Fruit fly (Drosophila melanogaster): ENCODE measurements around the gene Shc.

Shc gene

DNA sequence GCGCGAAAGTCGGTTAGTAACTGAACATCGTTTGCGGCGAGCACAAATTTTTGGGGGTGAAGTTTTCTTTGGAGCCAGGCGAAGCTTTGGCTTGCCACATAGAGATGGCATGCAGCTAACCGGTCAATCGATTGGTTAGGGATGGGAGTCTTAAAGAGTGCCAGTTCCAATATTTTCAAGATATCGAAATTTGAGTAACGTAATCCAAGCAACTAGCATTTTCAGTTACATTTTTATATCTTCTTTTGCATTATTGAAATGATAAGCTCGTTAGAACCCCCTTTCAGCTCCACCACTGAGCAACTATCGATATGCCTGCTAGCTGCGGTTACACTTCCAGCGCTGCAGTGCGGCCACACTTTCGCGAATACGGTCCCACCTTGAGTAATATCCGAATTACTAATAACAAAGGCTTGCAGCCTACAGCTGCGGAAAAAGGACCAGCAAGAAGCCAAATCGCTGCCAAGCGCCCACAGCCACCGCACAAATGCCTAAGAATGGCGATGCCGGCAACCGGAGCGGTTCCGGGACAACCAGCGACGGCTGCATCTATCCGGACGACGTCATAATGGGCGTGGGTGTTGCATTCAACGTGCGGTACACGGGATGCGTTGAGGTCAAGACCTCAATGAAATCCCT is at the start of gene Shc, which contains the start of gene Atat:
Shc (plus strand) TSS at position 355 of the 639 bp plus-strand sequence.
Atat (minus strand) TSS at position 103 of the 639 bp plus-strand sequence.
- TF ChIP-seq CG8478 (optimal IDR thresholded peaks at IDR 0.05) (no peak), CTCF (optimal IDR thresholded peaks at IDR 0.05) (peak; percentile 11 to 53)

DNA sequence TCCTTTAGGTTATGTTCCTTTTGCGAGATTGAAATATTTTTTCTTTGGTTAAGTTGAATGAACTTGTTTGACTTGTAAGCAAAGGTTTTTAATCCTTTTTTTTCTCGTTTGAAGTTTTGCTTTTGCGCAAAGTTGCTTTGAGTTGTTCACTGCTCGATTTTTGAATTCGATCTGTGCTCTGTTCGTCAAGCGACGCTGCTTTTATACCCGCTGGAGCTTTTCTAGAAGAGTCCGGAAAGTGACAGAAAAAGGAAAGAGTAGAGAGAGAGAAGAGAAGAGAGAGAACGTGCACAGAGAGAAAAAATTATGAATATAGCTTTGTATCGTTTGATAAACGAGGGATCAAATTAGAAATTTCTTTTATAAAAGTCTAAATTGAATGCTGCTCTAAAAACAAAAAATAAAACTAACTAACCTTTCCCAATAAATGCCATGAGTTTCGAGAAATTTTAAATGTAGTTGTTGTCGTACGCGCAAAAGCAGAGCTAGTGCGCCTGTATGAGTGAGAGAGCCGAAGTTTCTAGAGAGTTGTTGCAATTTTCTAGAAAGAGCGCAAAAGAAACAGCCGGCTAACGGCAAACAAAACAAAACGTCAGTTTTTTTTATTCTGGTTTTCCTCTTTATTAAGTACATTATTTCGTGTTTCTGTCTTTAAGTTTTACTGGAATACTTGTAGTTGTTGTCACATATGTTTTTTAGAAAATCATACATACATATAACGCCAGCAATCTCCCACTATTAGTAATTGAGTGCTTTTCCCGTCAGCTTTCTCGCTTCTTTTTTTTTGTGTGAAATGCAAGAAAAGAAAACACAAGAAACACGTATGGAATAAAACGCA is 49.4 kb upstream of the Shc start, which contains the start of gene Hsp26:
Hsp26 (minus strand) TSS at position 230 of the 838 bp plus-strand sequence.
- TF ChIP-seq CG8478 (optimal IDR thresholded peaks at IDR 0.05) (no peak), CTCF (optimal IDR thresholded peaks at IDR 0.05) (no peak)

DNA sequence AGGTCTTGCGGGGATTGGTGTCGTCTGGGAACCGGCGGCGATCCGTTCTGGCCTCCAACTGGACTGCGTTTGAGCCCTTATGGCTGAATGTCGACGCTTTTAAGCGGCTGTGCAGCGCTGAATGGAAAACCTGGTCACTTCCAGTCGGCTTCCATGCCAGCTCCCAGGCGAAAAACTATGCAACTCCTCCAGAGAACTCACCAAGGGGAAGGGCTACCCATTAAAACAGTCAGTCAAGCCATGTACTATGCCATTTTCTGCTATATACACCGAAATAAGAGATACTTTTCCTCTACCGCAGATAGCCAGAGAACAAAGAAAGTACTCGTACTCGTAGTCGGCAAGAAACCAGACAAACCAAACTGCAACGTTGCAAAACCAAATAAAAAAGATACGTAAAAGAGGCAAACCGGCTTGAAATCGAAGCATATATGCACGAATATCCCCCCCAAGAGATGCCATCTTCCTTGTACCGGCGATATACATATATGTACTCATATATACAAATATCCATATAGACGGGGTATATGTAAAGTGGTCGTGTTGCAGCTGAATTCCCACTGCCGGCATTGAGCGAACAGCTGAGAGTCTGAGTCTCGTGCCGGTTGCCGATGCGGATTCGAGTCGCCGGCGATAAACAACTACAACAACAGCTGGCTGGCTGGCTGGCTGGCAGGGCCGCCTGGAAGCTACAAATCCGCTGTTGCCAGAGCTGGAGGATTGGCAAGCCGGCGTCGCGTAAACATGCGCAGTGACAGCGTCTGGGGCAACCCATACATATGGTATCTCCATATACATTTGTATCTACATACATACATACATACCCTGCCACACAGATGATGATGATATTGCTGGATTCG is 47.1 kb upstream of the Shc start, which contains the start of gene Hsp67Ba:
Hsp67Ba (minus strand) TSS at position 51 of the 860 bp plus-strand sequence.
- no peak for TF ChIP-seq CG8478 (optimal IDR thresholded peaks at IDR 0.05)

DNA sequence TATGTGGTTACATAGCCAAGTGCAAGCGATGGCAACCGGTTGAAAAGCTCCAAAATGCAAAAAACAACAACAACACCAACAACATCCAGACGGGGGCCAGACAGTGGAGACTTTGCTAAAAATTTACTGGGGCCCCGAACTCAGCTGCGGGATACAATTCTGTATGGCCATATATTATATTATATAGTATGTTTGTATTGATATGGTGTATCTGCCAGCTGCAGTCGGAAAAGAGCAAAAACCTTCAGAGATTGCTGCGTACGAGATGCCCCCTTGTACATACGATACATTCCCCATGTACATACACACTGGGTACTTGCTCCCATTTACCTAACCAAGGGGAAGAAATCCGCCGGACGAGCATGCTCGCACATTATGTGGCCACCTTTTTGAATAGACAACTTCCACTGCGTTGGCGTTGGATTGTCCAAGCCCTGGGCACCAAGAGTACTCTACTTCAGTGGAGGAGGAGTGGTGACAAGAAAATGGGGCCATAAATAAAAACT is 46.4 kb upstream of the Shc start:
- no peak for TF ChIP-seq CTCF (optimal IDR thresholded peaks at IDR 0.05)

DNA sequence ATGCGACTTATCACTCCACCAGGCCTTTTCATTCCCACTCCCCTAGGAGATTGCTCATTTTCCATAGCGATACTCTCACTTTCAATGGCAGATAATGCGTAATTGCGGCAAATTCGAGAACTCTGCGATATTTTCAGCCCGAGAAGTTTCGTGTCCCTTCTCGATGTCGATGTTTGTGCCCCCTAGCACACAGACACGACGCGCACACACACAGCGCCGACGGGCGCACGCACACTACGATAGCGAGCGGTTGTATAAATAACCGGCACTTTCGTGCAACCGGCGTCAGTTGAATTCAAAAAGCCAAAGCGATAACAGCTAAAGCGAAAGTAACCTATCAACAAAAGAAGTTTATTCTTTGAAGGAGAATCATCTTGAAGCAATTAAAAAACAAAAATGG is 45.2 kb upstream of the Shc start, which contains the start of gene Hsp23:
Hsp23 (plus strand) TSS at position 281 of the 400 bp plus-strand sequence.
- no peak for TF ChIP-seq CTCF (optimal IDR thresholded peaks at IDR 0.05)
- TF ChIP-seq CG8478 (optimal IDR thresholded peaks at IDR 0.05), result no peak

DNA sequence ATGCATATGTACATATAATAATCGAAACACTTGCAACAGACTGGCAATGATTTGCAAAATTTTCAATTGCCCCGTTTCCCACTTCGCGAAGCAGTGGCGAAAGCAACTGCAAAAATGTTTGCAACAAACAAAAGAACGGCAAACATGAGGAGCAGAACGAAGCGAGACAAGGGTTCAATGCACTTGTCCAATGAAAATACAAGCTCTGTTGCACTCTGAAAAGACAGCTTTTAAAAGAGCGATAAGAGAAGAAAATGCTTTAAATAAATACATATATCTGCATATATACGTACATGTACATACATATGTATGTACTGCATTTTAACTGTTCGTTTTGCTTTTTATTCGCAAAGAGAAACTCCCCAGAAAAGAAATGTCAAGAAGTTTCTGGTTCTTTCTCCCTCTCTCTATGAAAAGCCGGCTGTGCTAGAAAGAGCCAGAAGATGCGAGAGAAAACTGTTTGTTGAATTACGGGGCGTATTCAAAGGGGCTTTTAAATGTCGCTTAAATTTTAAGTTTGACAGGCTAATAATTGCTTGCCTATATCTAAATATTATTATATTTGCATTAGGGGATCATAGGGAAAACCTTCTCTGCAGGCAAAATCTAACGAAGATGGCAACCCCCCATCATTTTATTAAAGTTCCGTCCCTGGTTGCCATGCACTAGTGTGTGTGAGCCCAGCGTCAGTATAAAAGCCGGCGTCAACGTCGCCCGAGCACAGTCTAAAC is 43.3 kb upstream of the Shc start, which contains the start of gene Hsp27:
Hsp27 (plus strand) TSS at position 719 of the 731 bp plus-strand sequence.
- no peak for TF ChIP-seq CTCF (optimal IDR thresholded peaks at IDR 0.05)
- no peak for TF ChIP-seq CG8478 (optimal IDR thresholded peaks at IDR 0.05)

DNA sequence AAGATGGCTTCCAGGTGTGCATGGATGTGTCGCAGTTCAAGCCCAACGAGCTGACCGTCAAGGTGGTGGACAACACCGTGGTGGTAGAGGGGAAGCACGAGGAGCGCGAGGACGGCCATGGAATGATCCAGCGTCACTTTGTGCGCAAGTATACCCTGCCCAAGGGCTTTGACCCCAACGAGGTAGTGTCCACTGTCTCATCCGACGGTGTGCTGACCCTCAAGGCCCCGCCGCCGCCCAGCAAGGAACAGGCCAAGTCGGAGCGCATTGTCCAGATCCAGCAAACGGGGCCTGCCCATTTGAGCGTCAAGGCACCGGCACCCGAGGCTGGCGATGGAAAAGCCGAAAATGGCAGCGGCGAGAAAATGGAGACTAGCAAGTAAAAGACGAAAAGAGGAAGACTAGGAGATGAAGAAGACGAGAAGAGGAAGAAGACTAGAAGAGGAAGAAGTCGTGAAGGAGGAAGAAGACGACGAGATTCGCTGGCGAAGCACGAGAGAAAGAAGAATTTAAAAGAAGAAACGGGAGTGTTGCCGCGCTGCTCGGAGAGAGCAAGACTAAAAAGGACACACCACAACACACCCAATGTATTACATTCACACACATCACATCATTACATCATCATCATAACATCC is 42.2 kb upstream of the Shc start:
- no peak for TF ChIP-seq CG8478 (optimal IDR thresholded peaks at IDR 0.05)
- TF ChIP-seq CTCF (optimal IDR thresholded peaks at IDR 0.05), result no peak

DNA sequence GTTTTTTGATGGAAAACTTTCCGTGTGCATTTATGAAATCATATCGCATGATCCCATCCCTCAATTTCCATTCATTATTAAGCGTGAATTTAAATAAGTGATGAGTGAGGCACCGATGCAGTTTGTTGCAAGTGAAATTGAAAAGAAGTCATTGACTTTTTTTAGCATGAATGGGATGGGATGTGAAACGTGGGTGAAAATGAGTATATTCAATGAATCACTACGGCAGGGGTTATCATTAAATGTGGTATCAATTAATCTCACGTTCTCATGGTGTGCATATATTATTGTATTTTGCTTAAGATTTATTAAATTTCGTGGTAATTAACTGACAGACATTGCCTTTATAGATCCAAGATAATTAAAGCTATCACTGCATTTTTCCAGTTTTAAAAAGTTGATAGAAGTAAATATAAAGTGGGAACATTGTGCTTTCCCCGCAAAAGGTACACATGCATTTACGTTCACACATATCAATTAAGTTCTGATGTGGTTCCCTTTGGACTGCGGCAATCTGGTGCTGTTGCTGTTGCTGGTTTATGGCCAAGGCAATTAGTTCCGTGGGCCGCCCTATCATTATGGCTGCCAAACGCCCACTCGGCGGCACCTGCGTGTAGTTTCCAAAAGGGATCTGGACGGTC is 35.4 kb upstream of the Shc start:
- TF ChIP-seq CG8478 (optimal IDR thresholded peaks at IDR 0.05), result no peak
- TF ChIP-seq CTCF (optimal IDR thresholded peaks at IDR 0.05), result no peak

DNA sequence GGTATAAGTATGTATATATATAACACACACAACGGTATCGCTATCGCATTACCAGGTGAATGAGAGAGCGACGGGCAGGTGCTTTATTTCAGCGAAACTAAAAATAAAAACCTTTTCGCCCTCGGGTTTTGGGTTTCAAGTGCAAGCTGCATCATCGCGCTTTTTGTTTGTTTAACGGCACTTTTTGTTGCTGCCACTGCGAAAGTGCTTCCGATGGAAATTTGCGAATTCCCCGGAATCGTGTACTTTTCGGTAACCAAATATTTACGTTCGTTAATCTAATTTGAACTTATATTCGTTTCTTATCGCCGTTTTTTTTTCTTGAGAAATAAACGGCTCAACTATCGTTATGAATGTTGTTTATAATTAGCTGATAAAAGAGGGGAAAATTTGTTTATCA is 30.8 kb upstream of the Shc start:
- TF ChIP-seq CG8478 (optimal IDR thresholded peaks at IDR 0.05) (no peak), CTCF (optimal IDR thresholded peaks at IDR 0.05) (no peak)

DNA sequence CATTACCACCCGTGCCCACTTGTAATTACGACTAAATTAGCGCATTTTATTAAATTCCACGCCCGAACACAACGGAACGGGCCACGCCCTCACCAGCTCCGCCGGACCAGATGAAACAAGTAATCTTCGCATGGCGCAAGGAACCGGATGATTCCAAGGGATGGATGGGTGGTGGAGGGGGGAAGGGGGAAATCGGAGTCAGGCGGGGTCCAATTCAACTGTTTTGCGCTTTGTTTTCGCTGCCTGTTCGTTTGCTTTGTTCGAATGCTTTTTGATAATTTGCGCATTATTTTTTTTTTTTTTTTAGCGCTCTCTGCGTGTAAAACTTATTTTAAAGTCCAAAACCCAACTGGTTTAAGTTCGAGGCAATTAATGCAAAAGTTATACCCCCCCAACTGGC is 30.1 kb upstream of the Shc start:
- TF ChIP-seq CG8478 (optimal IDR thresholded peaks at IDR 0.05) (no peak), CTCF (optimal IDR thresholded peaks at IDR 0.05) (no peak)

DNA sequence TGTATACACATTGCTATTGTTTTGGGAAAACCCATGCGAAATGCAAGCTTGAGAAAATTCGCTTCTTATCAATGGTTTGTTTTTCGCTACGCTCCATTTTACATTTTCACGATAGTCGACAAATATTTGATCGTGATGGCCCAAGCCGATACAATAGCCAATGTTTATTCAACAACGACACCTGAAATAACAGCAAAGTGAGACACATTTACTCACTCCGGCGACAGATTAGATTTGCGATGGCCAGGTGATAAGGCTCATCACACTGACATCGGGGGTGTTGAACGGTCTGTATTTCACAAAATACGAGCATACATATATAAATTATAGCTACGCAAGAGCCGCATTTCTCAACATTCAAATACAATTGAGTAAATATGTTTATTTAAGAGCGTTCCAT is 29.7 kb upstream of the Shc start:
- TF ChIP-seq CTCF (optimal IDR thresholded peaks at IDR 0.05), result no peak

DNA sequence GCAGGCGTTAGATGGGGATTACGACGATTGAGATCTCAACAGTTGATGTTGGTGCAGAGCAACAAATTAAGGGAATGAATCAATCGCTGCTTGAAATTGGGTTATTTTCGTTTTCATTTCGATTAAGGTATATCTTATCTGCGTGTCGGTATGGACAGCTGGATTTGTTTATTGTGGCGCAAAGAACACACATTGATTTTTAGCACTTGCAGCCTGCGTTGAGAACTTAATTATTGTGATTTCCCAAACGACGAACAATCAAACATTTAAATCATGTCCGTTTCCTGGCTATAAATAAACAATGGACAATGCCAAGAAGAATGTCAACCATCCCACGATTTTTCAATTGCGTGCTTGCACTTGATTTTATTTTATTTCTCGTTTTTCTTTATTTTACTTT is 28.8 kb upstream of the Shc start:
- TF ChIP-seq CG8478 (optimal IDR thresholded peaks at IDR 0.05) (no peak), CTCF (optimal IDR thresholded peaks at IDR 0.05) (no peak)

DNA sequence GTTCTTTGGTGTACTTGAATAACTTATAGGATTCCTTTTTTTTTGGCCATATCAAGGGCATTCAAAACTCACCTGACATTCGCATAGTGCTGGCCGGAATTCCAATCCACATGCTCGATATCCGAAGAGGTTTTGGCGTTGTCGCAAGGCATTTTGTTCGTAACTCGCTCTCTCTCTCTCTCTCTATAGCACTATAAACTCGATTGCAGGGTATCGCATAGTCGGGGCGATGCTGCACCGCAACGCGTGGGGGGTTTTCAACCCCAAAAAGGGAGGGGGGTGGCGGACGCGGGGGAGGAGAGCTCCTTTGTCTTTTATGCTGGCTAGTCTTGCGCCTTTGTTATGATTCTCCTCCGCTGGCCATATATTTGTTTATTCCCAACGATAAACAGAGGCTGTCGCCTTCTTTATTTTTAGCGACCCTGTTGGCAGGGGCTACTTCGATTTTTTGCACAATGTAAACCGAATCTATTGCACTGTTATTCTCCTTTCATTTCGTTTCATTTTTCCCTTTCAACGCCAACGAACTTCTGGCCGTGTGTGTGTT is 28.3 kb upstream of the Shc start:
- TF ChIP-seq CG8478 (optimal IDR thresholded peaks at IDR 0.05) (no peak), CTCF (optimal IDR thresholded peaks at IDR 0.05) (no peak)
